Fruit fly (Drosophila melanogaster) whole organism, embryonic: ENCODE measurements around the gene ball.

ENCODE experiments used
- Atf3 ChIP-seq: fragments of 200-800 bp; sonication (Bioruptor generic); optimal IDR thresholded peaks from 3 replicates; lab custom pipeline; 2016; ENCODE audit warnings: missing biosample characterization, missing genetic modification characterization
- Blimp-1 ChIP-seq: fragments of 200-800 bp; sonication (Bioruptor generic); optimal IDR thresholded peaks from 3 replicates; lab custom pipeline; 2018; ENCODE audit warnings: missing biosample characterization, missing genetic modification characterization, mild to moderate bottlenecking, moderate library complexity, missing genetic modification reagents
- CG12219 ChIP-seq: fragments of 200-800 bp; sonication (Bioruptor generic); optimal IDR thresholded peaks from 3 replicates; lab custom pipeline; 2018; ENCODE audit warnings: missing biosample characterization, mild to moderate bottlenecking, missing genetic modification characterization
- CG12744 ChIP-seq: fragments of 200-800 bp; sonication (Bioruptor generic); optimal IDR thresholded peaks from 2 replicates; lab custom pipeline; 2016; ENCODE audit warnings: missing biosample characterization, missing genetic modification characterization
- CG12769 ChIP-seq: fragments of 200-800 bp; sonication (Bioruptor generic); optimal IDR thresholded peaks from 2 replicates; lab custom pipeline; 2019; ENCODE audit warnings: missing biosample characterization, mild to moderate bottlenecking, missing genetic modification characterization, moderate library complexity
- CG14050 ChIP-seq: fragments of 200-800 bp; sonication (Bioruptor generic); IDR thresholded peaks from 3 replicates; pipeline ENCODE4 v1.3.6; 2022; ENCODE audit warnings: missing biosample characterization, missing genetic modification characterization
- CG1603 ChIP-seq: fragments of 200-800 bp; sonication (Bioruptor generic); optimal IDR thresholded peaks from 2 replicates; lab custom pipeline; 2019; ENCODE audit warnings: missing biosample characterization, mild to moderate bottlenecking, missing genetic modification characterization, moderate library complexity
- CG16779 ChIP-seq: fragments of 200-800 bp; sonication (Bioruptor generic); IDR thresholded peaks from 2 replicates; pipeline ENCODE4 v1.3.6; 2022; ENCODE audit warnings: missing biosample characterization, missing genetic modification characterization
- CG2116 ChIP-seq: fragments of 200-800 bp; sonication (Bioruptor generic); optimal IDR thresholded peaks from 3 replicates; lab custom pipeline; 2018; ENCODE audit warnings: missing biosample characterization, mild to moderate bottlenecking, missing genetic modification characterization
- CG2875 ChIP-seq: fragments of 200-800 bp; sonication (Bioruptor generic); optimal IDR thresholded peaks from 2 replicates; lab custom pipeline; 2017; ENCODE audit warnings: missing biosample characterization, mild to moderate bottlenecking, missing genetic modification characterization, missing genetic modification reagents
- CG31224 ChIP-seq: fragments of 200-800 bp; sonication (Bioruptor generic); IDR thresholded peaks from 2 replicates; pipeline ENCODE4 v1.3.6; 2022; ENCODE audit warnings: missing biosample characterization, missing genetic modification characterization
- CG3163 ChIP-seq: fragments of 200-800 bp; sonication (Bioruptor generic); optimal IDR thresholded peaks from 3 replicates; lab custom pipeline; 2016; ENCODE audit warnings: missing biosample characterization, missing genetic modification characterization
- CG32772 ChIP-seq: fragments of 200-800 bp; sonication (Bioruptor generic); IDR thresholded peaks from 2 replicates; pipeline ENCODE4 v1.3.6; 2022; ENCODE audit warnings: missing biosample characterization, missing genetic modification characterization
- CG6765 ChIP-seq: fragments of 200-800 bp; sonication (Bioruptor generic); optimal IDR thresholded peaks from 3 replicates; lab custom pipeline; 2017; ENCODE audit warnings: missing biosample characterization, mild to moderate bottlenecking, missing genetic modification characterization
- CG7745 ChIP-seq: fragments of 200-800 bp; sonication (Bioruptor generic); optimal IDR thresholded peaks from 2 replicates; lab custom pipeline; 2018; ENCODE audit warnings: missing biosample characterization, mild to moderate bottlenecking, missing genetic modification characterization, moderate library complexity
- CG8944 ChIP-seq: fragments of 200-800 bp; sonication (Bioruptor generic); optimal IDR thresholded peaks from 3 replicates; lab custom pipeline; 2016; ENCODE audit warnings: missing biosample characterization, missing genetic modification characterization
- CG9437 ChIP-seq: fragments of 200-800 bp; sonication (Bioruptor generic); optimal IDR thresholded peaks from 2 replicates; lab custom pipeline; 2018; ENCODE audit warnings: missing biosample characterization, mild to moderate bottlenecking, missing genetic modification characterization
- CG9727 ChIP-seq: fragments of 200-800 bp; sonication (Bioruptor generic); optimal IDR thresholded peaks from 3 replicates; lab custom pipeline; 2017; ENCODE audit warnings: missing biosample characterization, mild to moderate bottlenecking, missing genetic modification characterization
- CkIIα-i1 ChIP-seq: fragments of 200-800 bp; sonication (Bioruptor generic); IDR thresholded peaks from 2 replicates; pipeline ENCODE4 v1.3.6; 2022; ENCODE audit warnings: missing biosample characterization, missing genetic modification characterization
- Dip2 ChIP-seq: fragments of 200-800 bp; sonication (Bioruptor generic); IDR thresholded peaks from 2 replicates; pipeline ENCODE4 v1.3.6; 2022; ENCODE audit warnings: missing biosample characterization, missing genetic modification characterization
- ERR ChIP-seq: fragments of 200-800 bp; sonication (Bioruptor generic); optimal IDR thresholded peaks from 2 replicates; lab custom pipeline; 2016; ENCODE audit warnings: missing biosample characterization, missing genetic modification characterization
- Ets97D ChIP-seq: fragments of 200-800 bp; sonication (Bioruptor generic); optimal IDR thresholded peaks from 3 replicates; lab custom pipeline; 2016; ENCODE audit warnings: missing biosample characterization, missing genetic modification characterization
- Hand ChIP-seq: fragments of 200-800 bp; sonication (Bioruptor generic); optimal IDR thresholded peaks from 2 replicates; lab custom pipeline; 2017; ENCODE audit warnings: mild to moderate bottlenecking, missing biosample characterization, missing genetic modification reagents, missing genetic modification characterization
- HmgD ChIP-seq: fragments of 200-800 bp; sonication (Bioruptor generic); optimal IDR thresholded peaks from 3 replicates; lab custom pipeline; 2016; ENCODE audit warnings: missing biosample characterization, missing genetic modification characterization
- HmgZ ChIP-seq: fragments of 200-800 bp; sonication (Bioruptor generic); optimal IDR thresholded peaks from 2 replicates; lab custom pipeline; 2018; ENCODE audit warnings: missing biosample characterization, mild to moderate bottlenecking, missing genetic modification characterization
- MBD-R2 ChIP-seq: fragments of 200-800 bp; sonication (Bioruptor generic); IDR thresholded peaks from 2 replicates; pipeline ENCODE4 v1.3.6; 2022; ENCODE audit warnings: missing biosample characterization, missing genetic modification characterization
- MTF-1 ChIP-seq: fragments of 200-800 bp; sonication (Bioruptor generic); optimal IDR thresholded peaks from 2 replicates; lab custom pipeline; 2018; ENCODE audit warnings: missing biosample characterization, mild to moderate bottlenecking, missing genetic modification characterization, borderline replicate concordance
- Nf-YB ChIP-seq: fragments of 200-800 bp; sonication (Bioruptor generic); optimal IDR thresholded peaks from 3 replicates; lab custom pipeline; 2019; ENCODE audit warnings: missing biosample characterization, mild to moderate bottlenecking, missing genetic modification characterization, moderate library complexity
- Oli ChIP-seq: fragments of 200-800 bp; sonication (Bioruptor generic); optimal IDR thresholded peaks from 2 replicates; lab custom pipeline; 2018; ENCODE audit warnings: missing biosample characterization, mild to moderate bottlenecking, missing genetic modification characterization, moderate library complexity
- Side ChIP-seq: fragments of 200-800 bp; sonication (Bioruptor generic); optimal IDR thresholded peaks from 2 replicates; lab custom pipeline; 2016; ENCODE audit warnings: missing biosample characterization, missing genetic modification characterization
- Sry-δ ChIP-seq: fragments of 200-800 bp; sonication (Bioruptor generic); optimal IDR thresholded peaks from 2 replicates; lab custom pipeline; 2016; ENCODE audit warnings: missing biosample characterization, missing genetic modification characterization
- Usf ChIP-seq: fragments of 200-800 bp; sonication (Bioruptor generic); optimal IDR thresholded peaks from 2 replicates; lab custom pipeline; 2017; ENCODE audit warnings: missing genotype, missing biosample characterization, missing genetic modification characterization
- Vsx1 ChIP-seq: fragments of 200-800 bp; sonication (Bioruptor generic); optimal IDR thresholded peaks from 2 replicates; lab custom pipeline; 2017; ENCODE audit warnings: missing biosample characterization, mild to moderate bottlenecking, missing genetic modification characterization, missing genetic modification reagents
- YL-1 ChIP-seq: fragments of 200-800 bp; sonication (Bioruptor generic); optimal IDR thresholded peaks from 3 replicates; lab custom pipeline; 2017; ENCODE audit warnings: missing biosample characterization, mild to moderate bottlenecking, missing genetic modification characterization
- ac ChIP-seq: fragments of 200-800 bp; sonication (Bioruptor generic); optimal IDR thresholded peaks from 3 replicates; lab custom pipeline; 2017; ENCODE audit warnings: missing biosample characterization, mild to moderate bottlenecking, missing genetic modification characterization
- ase ChIP-seq: fragments of 200-800 bp; sonication (Bioruptor generic); IDR thresholded peaks from 3 replicates; pipeline ENCODE4 v1.3.6; 2022; ENCODE audit warnings: missing biosample characterization, missing genetic modification characterization
- chm ChIP-seq: fragments of 200-800 bp; sonication (Bioruptor generic); IDR thresholded peaks from 2 replicates; pipeline ENCODE4 v1.3.6; 2022; ENCODE audit warnings: missing biosample characterization, missing genetic modification characterization
- crc ChIP-seq: fragments of 200-800 bp; sonication (Bioruptor generic); optimal IDR thresholded peaks from 2 replicates; lab custom pipeline; 2016; ENCODE audit warnings: missing biosample characterization, missing genetic modification characterization
- ems ChIP-seq: fragments of 200-800 bp; sonication (Bioruptor generic); optimal IDR thresholded peaks from 3 replicates; lab custom pipeline; 2016; ENCODE audit warnings: missing biosample characterization, missing genetic modification characterization
- grau ChIP-seq: fragments of 200-800 bp; optimal IDR thresholded peaks from 3 replicates; lab custom pipeline; 2019; ENCODE audit warnings: missing biosample characterization, mild to moderate bottlenecking, missing genetic modification characterization, moderate library complexity
- gro ChIP-seq: fragments of 200-800 bp; sonication (Bioruptor generic); optimal IDR thresholded peaks from 2 replicates; lab custom pipeline; 2016; ENCODE audit warnings: missing biosample characterization, missing genetic modification characterization
- h ChIP-seq: fragments of >200 bp; optimal IDR thresholded peaks from 2 replicates; lab custom pipeline; 2017
- hb ChIP-seq: fragments of 200-800 bp; sonication (Bioruptor generic); IDR thresholded peaks from 3 replicates; pipeline ENCODE4 v1.3.6; 2022; ENCODE audit warnings: missing biosample characterization, missing genetic modification characterization; ENCODE audit not compliant: partially characterized antibody
- lab ChIP-seq: fragments of 200-800 bp; sonication (Bioruptor generic); optimal IDR thresholded peaks from 3 replicates; lab custom pipeline; 2017; ENCODE audit warnings: missing biosample characterization, missing genetic modification characterization, mild to moderate bottlenecking, moderate library complexity, missing genetic modification reagents
- mld ChIP-seq: fragments of 200-800 bp; sonication (Bioruptor generic); IDR thresholded peaks from 3 replicates; pipeline ENCODE4 v1.3.6; 2022; ENCODE audit warnings: missing biosample characterization, missing genetic modification characterization; ENCODE audit not compliant: partially characterized antibody
- pita ChIP-seq: fragments of 200-800 bp; sonication (Bioruptor generic); optimal IDR thresholded peaks from 2 replicates; lab custom pipeline; 2017; ENCODE audit warnings: missing biosample characterization, mild to moderate bottlenecking, missing genetic modification characterization
- prd ChIP-seq, 3 experiments: fragments of >200 bp in 2 of 3; fragments of 200-800 bp in 1 of 3; sonication (Bioruptor generic) in 1 of 3; optimal IDR thresholded peaks in 2 of 3; IDR thresholded peaks in 1 of 3; 2 replicates in 2 of 3; 3 replicates in 1 of 3; pipeline versions ENCODE4 v1.3.6 to Lab custom; 2017 to 2022; ENCODE audit warnings: missing biosample characterization in 1 of 3, missing genetic modification characterization in 1 of 3
- sqz ChIP-seq: fragments of 200-800 bp; sonication (Bioruptor generic); optimal IDR thresholded peaks from 3 replicates; lab custom pipeline; 2018; ENCODE audit warnings: missing biosample characterization, mild to moderate bottlenecking, missing genetic modification characterization
- stc ChIP-seq: fragments of 200-800 bp; sonication (Bioruptor generic); IDR thresholded peaks from 2 replicates; pipeline ENCODE4 v1.3.6; 2022; ENCODE audit warnings: missing biosample characterization, missing genetic modification characterization
- tgo ChIP-seq: fragments of 200-800 bp; sonication (Bioruptor generic); IDR thresholded peaks from 3 replicates; pipeline ENCODE4 v1.3.6; 2022; ENCODE audit warnings: missing biosample characterization, missing genetic modification characterization
- zfh1 ChIP-seq: fragments of 200-800 bp; sonication (Bioruptor generic); IDR thresholded peaks from 3 replicates; pipeline ENCODE4 v1.3.6; 2022; ENCODE audit warnings: missing biosample characterization, missing genetic modification characterization

Gene ball

DNA sequence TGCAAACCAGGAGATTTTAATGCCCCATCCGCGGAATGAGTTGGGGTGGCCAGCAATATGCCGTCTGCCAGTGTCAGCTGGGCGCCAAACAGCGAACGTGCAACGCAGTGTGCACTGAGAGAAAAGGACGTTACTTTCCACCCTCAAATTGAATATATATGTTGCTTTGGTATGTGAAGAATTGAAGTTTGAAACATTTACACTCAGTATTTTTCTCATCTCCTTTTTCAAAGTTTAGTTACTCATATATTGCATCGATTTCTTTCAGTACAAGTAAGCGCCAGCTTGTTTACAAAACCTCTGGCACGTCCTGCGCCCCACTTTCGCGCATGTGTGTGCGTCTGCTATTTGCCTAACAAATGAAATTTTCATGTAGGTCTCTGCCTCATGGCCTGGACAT, 7.4 kb downstream of the ball start (continued):
- no peak for TF ChIP-seq Sry-δ (GFP tag; lab: Kevin White, UChicago)
- TF ChIP-seq CG3163 (GFP tag; lab: Kevin White, UChicago): no peak
- peak; percentile 4 for TF ChIP-seq ac (GFP tag; lab: Kevin White, UChicago)
- TF ChIP-seq CG9437 (GFP tag; lab: Kevin White, UChicago): no peak
- TF ChIP-seq gro (GFP tag; lab: Kevin White, UChicago): peak; percentile 65
- TF ChIP-seq CG1603: peak; percentile 51
- peak; percentile 23; the same call in 1 of the 3 replicates for TF ChIP-seq CG14050
- no peak for TF ChIP-seq h (lab: Kevin White, UChicago)
- no peak for TF ChIP-seq HmgD (GFP tag; lab: Kevin White, UChicago)
- TF ChIP-seq zfh1 (GFP tag; lab: Robert Waterston, UW): 0 out of 3 replicates have a peak, but pooled peaks have one; percentile 54
- peak; percentile 35 for TF ChIP-seq grau (tag; lab: Kevin White, UChicago)
- TF ChIP-seq MTF-1: no peak
- TF ChIP-seq ems (GFP tag; lab: Kevin White, UChicago): no peak
- TF ChIP-seq Ets97D (GFP tag; lab: Kevin White, UChicago): no peak
- no peak for TF ChIP-seq CG2875
- no peak for TF ChIP-seq chm (GFP tag; lab: Robert Waterston, UW)
- no peak for TF ChIP-seq hb
- TF ChIP-seq Blimp-1 (GFP tag; lab: Kevin White, UChicago): peak; percentile 18
- peak; percentile 68 for TF ChIP-seq lab
- peak; percentile 70 for TF ChIP-seq ERR (GFP tag; lab: Kevin White, UChicago)
- TF ChIP-seq CG8944 (GFP tag; lab: Kevin White, UChicago): no peak
- TF ChIP-seq sqz (GFP tag; lab: Kevin White, UChicago): no peak
- TF ChIP-seq CG16779 (GFP tag; lab: Robert Waterston, UW): no peak
- TF ChIP-seq CG7745 (tag; lab: Kevin White, UChicago): no peak
- TF ChIP-seq pita: no peak
- TF ChIP-seq CG2116 (GFP tag; lab: Kevin White, UChicago): no peak
- TF ChIP-seq Usf (GFP tag; lab: Kevin White, UChicago): no peak
- no peak for TF ChIP-seq CG12744 (GFP tag; lab: Kevin White, UChicago)
- TF ChIP-seq Nf-YB (GFP tag; lab: Kevin White, UChicago): no peak
- TF ChIP-seq mld (GFP tag; lab: Robert Waterston, UW): no peak
- TF ChIP-seq Dip2 (GFP tag; lab: Robert Waterston, UW): no peak
- peak; percentile 42 for TF ChIP-seq Oli (tag; lab: Kevin White, UChicago)
- no peak for TF ChIP-seq prd (optimal IDR thresholded peaks at IDR 0.05; lab: Kevin White, UChicago)
- peak; percentile 79 for TF ChIP-seq prd (GFP tag; IDR thresholded peaks at IDR 0.05; lab: Robert Waterston, UW)
- TF ChIP-seq tgo: no peak
- peak; percentile 4 for TF ChIP-seq Hand (GFP tag; lab: Kevin White, UChicago)
- 0 out of 2 replicates have a peak, but pooled peaks have one; percentile 31 for TF ChIP-seq MBD-R2 (GFP tag; lab: Robert Waterston, UW)
- TF ChIP-seq CG12219 (GFP tag; lab: Kevin White, UChicago): no peak
- peak; percentile 59 for TF ChIP-seq CG9727 (GFP tag; lab: Kevin White, UChicago)
- no peak for TF ChIP-seq HmgZ (tag; lab: Kevin White, UChicago)
- peak; percentile 25 for TF ChIP-seq CG6765
- no peak for TF ChIP-seq CkIIα-i1 (GFP tag; lab: Robert Waterston, UW)
- peak; percentile 64; the same call in 1 of the 2 replicates for TF ChIP-seq stc (GFP tag; lab: Robert Waterston, UW)
- no peak for TF ChIP-seq Atf3
- peak; percentile 52 for TF ChIP-seq Side
- TF ChIP-seq Vsx1 (GFP tag; lab: Kevin White, UChicago): no peak
- peak; percentile 13; the same call in 1 of the 2 replicates for TF ChIP-seq CG31224 (GFP tag; lab: Robert Waterston, UW)
- peak; percentile 62 for TF ChIP-seq crc (GFP tag; lab: Kevin White, UChicago)
- 0 out of 2 replicates have a peak, but pooled peaks have one; percentile 40 for TF ChIP-seq CG32772 (GFP tag; lab: Robert Waterston, UW)
- no peak for TF ChIP-seq YL-1 (GFP tag; lab: Kevin White, UChicago)
- TF ChIP-seq ase (GFP tag; lab: Robert Waterston, UW): no peak
- TF ChIP-seq CG12769 (tag; lab: Kevin White, UChicago): peak; percentile 25
